Worm (Caenorhabditis elegans) whole organism, midembryonic: ENCODE data around the gene lipl-3.

Experiments
- T22C8.4 ChIP-seq: fragments of 200-800 bp; sonication (Bioruptor generic); IDR thresholded peaks from 2 replicates; pipeline ENCODE4 v1.3.6; 2022; ENCODE audit warnings: missing genetic modification characterization, missing compliant biosample characterization
- cog-1 ChIP-seq: sonication (generic microtip); optimal IDR thresholded peaks from 2 replicates; lab custom pipeline; 2016; ENCODE audit warnings: missing genetic modification characterization, missing compliant biosample characterization
- klf-2 ChIP-seq: fragments of 200-800 bp; sonication (Bioruptor generic); conservative IDR thresholded peaks from 2 replicates; pipeline ENCODE4 v1.3.6; 2022; ENCODE audit warnings: missing genetic modification reagents, missing genetic modification characterization, missing compliant biosample characterization
- ztf-23 ChIP-seq: fragments of 200-800 bp; sonication (Bioruptor generic); IDR thresholded peaks from 2 replicates; pipeline ENCODE4 v1.3.6; 2022; ENCODE audit warnings: missing genetic modification reagents, missing genetic modification characterization, missing compliant biosample characterization

DNA sequence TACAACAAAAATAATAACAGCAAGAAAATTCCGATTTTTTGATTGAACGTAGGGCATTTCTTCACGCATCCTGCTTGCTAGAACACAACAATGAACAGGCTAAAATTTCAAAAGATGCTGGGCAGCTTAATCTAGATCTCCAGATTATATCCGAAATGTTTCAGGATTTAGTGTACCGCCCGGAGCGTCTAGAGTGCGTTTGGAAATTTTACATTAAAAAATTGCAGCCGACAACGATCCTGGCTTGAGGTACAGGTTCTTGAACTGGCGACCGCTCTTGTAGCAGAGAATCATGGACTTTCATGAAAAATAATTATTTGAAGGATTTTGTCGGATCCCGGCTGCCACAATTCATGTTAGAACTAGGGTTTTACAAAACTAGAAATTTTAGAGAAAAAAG is 24.0 kb upstream of the lipl-3 start, which contains the start of gene C14C6.6:
- TF ChIP-seq ztf-23 (GFP tag; lab: Robert Waterston, UW) = no peak
- TF ChIP-seq T22C8.4 = no peak
- TF ChIP-seq klf-2 (GFP tag; lab: Robert Waterston, UW) = no peak
- TF ChIP-seq cog-1 (tag; lab: Kevin White, UChicago) = no peak
